Fruit fly (Drosophila melanogaster) whole organism, prepupa: ENCODE results near the gene CG13405.
A peak's percentile ranks its signal among the peaks of the same experiment; 100 is the strongest.

Experiments used
- Blimp-1 ChIP-seq: fragments of 200-800 bp; sonication (Bioruptor generic); optimal IDR thresholded peaks from 3 replicates; lab custom pipeline; 2017; ENCODE audit warnings: missing biosample characterization, missing genetic modification characterization, mild to moderate bottlenecking, moderate library complexity, missing genetic modification reagents
- CG11762 ChIP-seq: fragments of 200-800 bp; sonication (Bioruptor generic); optimal IDR thresholded peaks from 3 replicates; lab custom pipeline; 2016; ENCODE audit warnings: missing biosample characterization, missing genetic modification characterization; ENCODE audit not compliant: insufficient read depth
- CG11902 ChIP-seq: fragments of 200-800 bp; sonication (Bioruptor generic); optimal IDR thresholded peaks from 3 replicates; lab custom pipeline; 2016; ENCODE audit warnings: missing biosample characterization, missing genetic modification characterization
- CG15336 ChIP-seq: fragments of 200-800 bp; sonication (Bioruptor generic); IDR thresholded peaks from 2 replicates; pipeline ENCODE4 v1.3.6; 2022; ENCODE audit warnings: missing biosample characterization, missing genetic modification characterization
- CG1621 ChIP-seq: fragments of 200-800 bp; sonication (Bioruptor generic); optimal IDR thresholded peaks from 3 replicates; lab custom pipeline; 2018; ENCODE audit warnings: missing biosample characterization, mild to moderate bottlenecking, missing genetic modification characterization
- CG16779 ChIP-seq: fragments of 200-800 bp; sonication (Bioruptor generic); optimal IDR thresholded peaks from 3 replicates; lab custom pipeline; 2017; ENCODE audit warnings: missing biosample characterization, mild to moderate bottlenecking, missing genetic modification characterization
- CG32006 ChIP-seq: fragments of 200-800 bp; sonication (Bioruptor generic); optimal IDR thresholded peaks from 3 replicates; lab custom pipeline; 2017; ENCODE audit warnings: missing biosample characterization, mild to moderate bottlenecking, missing genetic modification characterization
- CG34406 ChIP-seq: fragments of 200-800 bp; sonication (Bioruptor generic); optimal IDR thresholded peaks from 3 replicates; lab custom pipeline; 2016; ENCODE audit warnings: missing biosample characterization, missing genetic modification characterization
- CG4318 ChIP-seq: fragments of 200-800 bp; sonication (Bioruptor generic); optimal IDR thresholded peaks from 3 replicates; lab custom pipeline; 2017; ENCODE audit warnings: missing biosample characterization, mild to moderate bottlenecking, missing genetic modification characterization
- CG6163 ChIP-seq: fragments of 200-800 bp; sonication (Bioruptor generic); IDR thresholded peaks from 3 replicates; pipeline ENCODE4 v1.3.6; 2022; ENCODE audit warnings: missing biosample characterization, missing genetic modification characterization
- CG6276 ChIP-seq: fragments of 200-800 bp; sonication (Bioruptor generic); optimal IDR thresholded peaks from 2 replicates; lab custom pipeline; 2017; ENCODE audit warnings: missing biosample characterization, mild to moderate bottlenecking, missing genetic modification characterization
- CG6792 ChIP-seq: fragments of 200-800 bp; sonication (Bioruptor generic); optimal IDR thresholded peaks from 3 replicates; lab custom pipeline; 2016; ENCODE audit warnings: missing biosample characterization, missing genetic modification characterization
- CG6808 ChIP-seq: fragments of 200-800 bp; sonication (Bioruptor generic); optimal IDR thresholded peaks from 3 replicates; lab custom pipeline; 2017; ENCODE audit warnings: missing biosample characterization, missing genetic modification characterization, mild to moderate bottlenecking, moderate library complexity, missing genetic modification reagents
- CG8119 ChIP-seq: fragments of 200-800 bp; sonication (Bioruptor generic); IDR thresholded peaks from 3 replicates; pipeline ENCODE4 v1.3.6; 2022; ENCODE audit warnings: missing biosample characterization, missing genetic modification characterization
- CG8319 ChIP-seq: fragments of 200-800 bp; sonication (Bioruptor generic); optimal IDR thresholded peaks from 3 replicates; lab custom pipeline; 2016; ENCODE audit warnings: missing biosample characterization, missing genetic modification characterization
- CG8632 ChIP-seq: fragments of 200-800 bp; sonication (Bioruptor generic); optimal IDR thresholded peaks from 3 replicates; lab custom pipeline; 2016; ENCODE audit warnings: missing biosample characterization, missing genetic modification characterization
- Eip78C ChIP-seq: fragments of 200-800 bp; sonication (Bioruptor generic); peaks from one replicate; lab custom pipeline; 2016; ENCODE audit warnings: missing biosample characterization, missing genetic modification characterization
- Eip93F ChIP-seq: fragments of 200-800 bp; sonication (Bioruptor generic); optimal IDR thresholded peaks from 2 replicates; lab custom pipeline; 2016; ENCODE audit warnings: missing biosample characterization, mild to moderate bottlenecking, missing genetic modification characterization
- Ets21C ChIP-seq: fragments of 200-800 bp; sonication (Bioruptor generic); optimal IDR thresholded peaks from 3 replicates; lab custom pipeline; 2016; ENCODE audit warnings: missing biosample characterization, missing genetic modification characterization
- Ets96B ChIP-seq: fragments of 200-800 bp; optimal IDR thresholded peaks from 2 replicates; lab custom pipeline; 2019; ENCODE audit warnings: missing biosample characterization, mild to moderate bottlenecking, missing genetic modification characterization, moderate library complexity
- Gug ChIP-seq: fragments of 200-800 bp; sonication (Bioruptor generic); IDR thresholded peaks from 2 replicates; pipeline ENCODE4 v1.3.6; 2022; ENCODE audit warnings: missing biosample characterization, missing genetic modification characterization
- Hr39 ChIP-seq: fragments of 200-800 bp; sonication (Bioruptor generic); optimal IDR thresholded peaks from 2 replicates; lab custom pipeline; 2016; ENCODE audit warnings: missing biosample characterization, missing genetic modification characterization
- Hr4 ChIP-seq: fragments of 200-800 bp; sonication (Bioruptor generic); optimal IDR thresholded peaks from 3 replicates; lab custom pipeline; 2016; ENCODE audit warnings: missing biosample characterization, missing genetic modification characterization
- OdsH ChIP-seq: fragments of 200-800 bp; sonication (Bioruptor generic); optimal IDR thresholded peaks from 3 replicates; lab custom pipeline; 2016; ENCODE audit warnings: missing biosample characterization, missing genetic modification characterization
- Smox ChIP-seq: fragments of 200-800 bp; sonication (Bioruptor generic); optimal IDR thresholded peaks from 3 replicates; lab custom pipeline; 2016; ENCODE audit warnings: missing biosample characterization, missing genetic modification characterization
- Sox102F ChIP-seq: fragments of 200-800 bp; sonication (Bioruptor generic); optimal IDR thresholded peaks from 2 replicates; lab custom pipeline; 2016; ENCODE audit warnings: missing biosample characterization, mild to moderate bottlenecking, missing genetic modification characterization
- Sox14 ChIP-seq: fragments of 200-800 bp; sonication (Bioruptor generic); optimal IDR thresholded peaks from 3 replicates; lab custom pipeline; 2016; ENCODE audit warnings: missing biosample characterization, missing genetic modification characterization
- achi ChIP-seq: fragments of 200-800 bp; sonication (Bioruptor generic); optimal IDR thresholded peaks from 3 replicates; lab custom pipeline; 2016; ENCODE audit warnings: missing biosample characterization, missing genetic modification characterization
- acj6 ChIP-seq: fragments of 200-800 bp; sonication (Bioruptor generic); optimal IDR thresholded peaks from 3 replicates; lab custom pipeline; 2016; ENCODE audit warnings: missing biosample characterization, missing genetic modification characterization
- cyc ChIP-seq: fragments of 200-800 bp; sonication (Bioruptor generic); optimal IDR thresholded peaks from 3 replicates; lab custom pipeline; 2016; ENCODE audit warnings: missing biosample characterization, missing genetic modification characterization
- dac ChIP-seq: fragments of 200-800 bp; sonication (Bioruptor generic); optimal IDR thresholded peaks from 2 replicates; lab custom pipeline; 2017; ENCODE audit warnings: missing biosample characterization, mild to moderate bottlenecking, missing genetic modification characterization
- eg ChIP-seq: fragments of 200-800 bp; sonication (Bioruptor generic); IDR thresholded peaks from 3 replicates; pipeline ENCODE4 v1.3.6; 2022; ENCODE audit warnings: missing biosample characterization, missing genetic modification characterization
- fd59A ChIP-seq: fragments of 200-800 bp; sonication (Bioruptor generic); optimal IDR thresholded peaks from 2 replicates; lab custom pipeline; 2017; ENCODE audit warnings: missing biosample characterization, mild to moderate bottlenecking, missing genetic modification characterization, missing genetic modification reagents
- fd85E ChIP-seq: fragments of 200-800 bp; sonication (Bioruptor generic); optimal IDR thresholded peaks from 3 replicates; lab custom pipeline; 2016; ENCODE audit warnings: missing biosample characterization, missing genetic modification characterization
- fkh ChIP-seq: fragments of 200-800 bp; sonication (Bioruptor generic); optimal IDR thresholded peaks from 3 replicates; lab custom pipeline; 2017; ENCODE audit warnings: missing biosample characterization, mild to moderate bottlenecking, missing genetic modification characterization, moderate library complexity
- pdm3 ChIP-seq: fragments of 200-800 bp; sonication (Bioruptor generic); optimal IDR thresholded peaks from 3 replicates; lab custom pipeline; 2016; ENCODE audit warnings: missing biosample characterization, missing genetic modification characterization
- salr ChIP-seq, 2 experiments: fragments of 200-800 bp; sonication (Bioruptor generic); optimal IDR thresholded peaks; 3 replicates each; lab custom pipeline; 2016 to 2018; ENCODE audit warnings: missing biosample characterization in 2 of 2, missing genetic modification characterization in 2 of 2, mild to moderate bottlenecking in 1 of 2
- svp ChIP-seq: fragments of 200-800 bp; sonication (Bioruptor generic); peaks from one replicate; lab custom pipeline; 2016; ENCODE audit warnings: missing biosample characterization, missing genetic modification characterization
- topi ChIP-seq: fragments of 200-800 bp; sonication (Bioruptor generic); optimal IDR thresholded peaks from 3 replicates; lab custom pipeline; 2016; ENCODE audit warnings: missing biosample characterization, missing genetic modification characterization
- vri ChIP-seq: fragments of 200-800 bp; sonication (Bioruptor generic); optimal IDR thresholded peaks from 3 replicates; lab custom pipeline; 2016; ENCODE audit warnings: missing biosample characterization, mild to moderate bottlenecking, missing genetic modification characterization

Gene CG13405

dm6 chr3L:94062-94461 is 18.9 kb upstream of the CG13405 start (continued):
- TF ChIP-seq Ets96B (tag; lab: Kevin White, UChicago) (peak; percentile 54), Hr39 (GFP tag; lab: Kevin White, UChicago) (peak; percentile 47), achi (GFP tag; lab: Kevin White, UChicago) (peak; percentile 57), pdm3 (peak; percentile 67), Blimp-1 (GFP tag; lab: Kevin White, UChicago) (no peak), OdsH (GFP tag; lab: Kevin White, UChicago) (peak; percentile 55), Gug (GFP tag; lab: Robert Waterston, UW) (no peak; the same call in 1 of the 2 replicates), CG34406 (GFP tag; lab: Kevin White, UChicago) (peak; percentile 23), CG6163 (GFP tag; lab: Robert Waterston, UW) (no peak), acj6 (GFP tag; lab: Kevin White, UChicago) (peak; percentile 34), fd85E (GFP tag; lab: Kevin White, UChicago) (no peak)

DNA sequence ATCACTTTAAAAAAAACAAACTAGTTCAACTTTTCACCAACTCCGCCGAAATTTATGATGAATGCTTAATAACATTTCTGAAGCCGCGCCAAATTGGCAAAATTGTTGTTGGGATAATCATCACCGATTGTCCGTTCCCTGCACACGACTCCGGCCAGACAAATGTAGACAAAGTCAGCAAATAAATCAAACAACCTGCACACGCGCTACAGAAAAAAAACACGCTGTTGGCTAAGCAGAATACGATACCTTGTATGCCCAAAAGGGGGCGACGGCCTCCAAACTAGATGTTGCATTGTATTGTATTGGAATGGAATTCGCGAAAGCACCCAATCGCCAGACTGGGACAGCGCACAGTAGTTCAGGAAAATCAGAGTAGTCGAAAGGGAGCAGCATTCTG is 18.4 kb upstream of the CG13405 start:
- TF ChIP-seq CG6792 (no peak), svp (GFP tag; lab: Kevin White, UChicago) (no peak)

DNA sequence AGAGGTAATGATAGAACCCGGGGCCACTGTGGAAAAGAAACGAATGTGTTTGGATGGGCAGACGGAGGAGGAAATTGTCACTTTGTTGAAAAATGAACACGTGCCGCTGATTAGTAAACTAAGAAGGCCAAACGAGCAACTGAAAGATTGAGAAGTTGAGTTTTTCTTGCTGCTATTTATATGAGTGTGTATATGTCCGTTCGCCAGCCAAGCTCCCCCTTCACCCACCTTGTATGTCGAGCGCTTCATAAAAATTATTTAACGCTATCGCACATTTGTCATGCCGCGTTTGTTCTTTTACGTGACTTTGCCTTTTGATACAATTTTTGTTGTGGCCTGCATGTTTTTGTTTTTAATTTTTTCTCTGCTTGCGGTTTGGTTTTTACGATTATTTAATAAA is 16.8 kb upstream of the CG13405 start:
- TF ChIP-seq fkh (peak; percentile 34), CG1621 (tag; lab: Kevin White, UChicago) (no peak), vri (GFP tag; lab: Kevin White, UChicago) (peak; percentile 90)

DNA sequence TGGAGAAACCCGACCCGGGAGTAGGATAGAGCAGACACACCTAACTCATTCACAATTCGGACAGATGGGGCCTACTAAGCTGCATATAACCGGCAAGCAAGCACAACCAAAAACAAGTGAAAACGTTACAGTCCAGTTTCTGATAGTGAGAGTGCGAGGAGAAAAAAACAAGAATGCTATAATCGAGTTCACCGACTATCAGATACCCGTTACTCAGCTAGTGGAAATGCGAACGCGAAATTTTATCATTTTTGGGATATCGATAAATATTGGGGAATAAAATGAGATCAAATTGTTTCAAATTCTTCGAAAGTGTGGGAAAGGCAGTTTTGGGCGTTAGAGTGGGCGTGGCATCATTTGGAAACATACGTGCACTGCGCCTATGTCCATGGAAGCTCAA is 15.8 kb upstream of the CG13405 start:
- 0 out of 2 replicates have a peak, but pooled peaks have one; percentile 15 for TF ChIP-seq CG15336 (GFP tag; lab: Robert Waterston, UW)
- TF ChIP-seq Hr39 (GFP tag; lab: Kevin White, UChicago): no peak
- TF ChIP-seq fd59A (GFP tag; lab: Kevin White, UChicago): no peak
- TF ChIP-seq CG6276: peak; percentile 8
- TF ChIP-seq Blimp-1 (GFP tag; lab: Kevin White, UChicago): no peak
- TF ChIP-seq Hr4 (GFP tag; lab: Kevin White, UChicago): peak; percentile 22
- TF ChIP-seq pdm3: peak; percentile 12
- no peak for TF ChIP-seq CG4318
- no peak for TF ChIP-seq CG1621 (tag; lab: Kevin White, UChicago)
- TF ChIP-seq CG16779 (tag; lab: Kevin White, UChicago): no peak
- TF ChIP-seq CG32006 (GFP tag; lab: Kevin White, UChicago): peak; percentile 53
- TF ChIP-seq CG11902 (GFP tag; lab: Kevin White, UChicago): no peak
- no peak for TF ChIP-seq salr (GFP tag; optimal IDR thresholded peaks at IDR 0.05; lab: Kevin White, UChicago)

dm6 chr3L:86937-87336 is 11.8 kb upstream of the CG13405 start:
- TF ChIP-seq svp (GFP tag; lab: Kevin White, UChicago) (peak; percentile 68), Ets21C (GFP tag; lab: Kevin White, UChicago) (no peak)
- TF ChIP-seq, all 60 proteins: peak for 1

dm6 chr3L:85204-85811 is 10.2 kb upstream of the CG13405 start:
- TF ChIP-seq CG11762: no peak
- no peak for TF ChIP-seq eg (GFP tag; lab: Robert Waterston, UW)
- no peak for TF ChIP-seq topi (GFP tag; lab: Kevin White, UChicago)
- no peak for TF ChIP-seq CG6792
- TF ChIP-seq CG6163 (GFP tag; lab: Robert Waterston, UW): no peak
- no peak for TF ChIP-seq dac (GFP tag; lab: Kevin White, UChicago)
- TF ChIP-seq cyc: no peak
- peak; percentile 13 for TF ChIP-seq CG1621 (tag; lab: Kevin White, UChicago)
- peak; percentile 75 for TF ChIP-seq fkh
- peak; percentile 27 for TF ChIP-seq Sox102F (GFP tag; lab: Kevin White, UChicago)
- TF ChIP-seq CG32006 (GFP tag; lab: Kevin White, UChicago): no peak
- TF ChIP-seq CG8632 (GFP tag; lab: Kevin White, UChicago): peak; percentile 34
- TF ChIP-seq salr (GFP tag; optimal IDR thresholded peaks at IDR 0.05; lab: Kevin White, UChicago): peak in 1 of 2 experiments; percentile 26
- peak; percentile 40 for TF ChIP-seq Eip93F (GFP tag; lab: Kevin White, UChicago)
- no peak for TF ChIP-seq CG8319 (GFP tag; lab: Kevin White, UChicago)
- peak; percentile 7 for TF ChIP-seq Blimp-1 (GFP tag; lab: Kevin White, UChicago)
- peak; percentile 81 for TF ChIP-seq vri (GFP tag; lab: Kevin White, UChicago)
- TF ChIP-seq pdm3: peak; percentile 25
- peak; percentile 75 for TF ChIP-seq Eip78C (GFP tag; lab: Kevin White, UChicago)
- peak; percentile 9 for TF ChIP-seq Sox14 (GFP tag; lab: Kevin White, UChicago)
- TF ChIP-seq Ets96B (tag; lab: Kevin White, UChicago): no peak
- peak; percentile 66 for TF ChIP-seq CG6808 (GFP tag; lab: Kevin White, UChicago)
- TF ChIP-seq CG8119 (GFP tag; lab: Robert Waterston, UW): no peak
- no peak for TF ChIP-seq Smox
- peak; percentile 28 for TF ChIP-seq CG16779 (tag; lab: Kevin White, UChicago)
